Fruit fly (Drosophila melanogaster) whole organism, embryonic: ENCODE results near the gene CG33772.

ENCODE experiments used
- CG10654 ChIP-seq: fragments of 200-800 bp; sonication (Bioruptor generic); optimal IDR thresholded peaks from 2 replicates; lab custom pipeline; 2016; ENCODE audit warnings: missing biosample characterization, missing genetic modification characterization
- CG13894 ChIP-seq: fragments of 200-800 bp; sonication (Bioruptor generic); optimal IDR thresholded peaks from 3 replicates; lab custom pipeline; 2018; ENCODE audit warnings: missing biosample characterization, mild to moderate bottlenecking, missing genetic modification characterization, moderate library complexity
- CG14860 ChIP-seq: fragments of 200-800 bp; sonication (Bioruptor generic); IDR thresholded peaks from 3 replicates; pipeline ENCODE4 v1.3.6; 2022; ENCODE audit warnings: missing biosample characterization, missing genetic modification characterization; ENCODE audit not compliant: partially characterized antibody
- CG17612 ChIP-seq: fragments of 200-800 bp; sonication (Bioruptor generic); IDR thresholded peaks from 2 replicates; pipeline ENCODE4 v1.3.6; 2022; ENCODE audit warnings: missing biosample characterization, missing genetic modification characterization
- CG2120 ChIP-seq: fragments of 200-800 bp; sonication (Bioruptor generic); optimal IDR thresholded peaks from 3 replicates; lab custom pipeline; 2016; ENCODE audit warnings: missing biosample characterization, missing genetic modification characterization
- CG2199 ChIP-seq: fragments of 200-800 bp; sonication (Bioruptor generic); IDR thresholded peaks from 3 replicates; pipeline ENCODE4 v1.3.6; 2022; ENCODE audit warnings: missing biosample characterization, missing genetic modification characterization
- CG30020 ChIP-seq: fragments of 200-800 bp; optimal IDR thresholded peaks from 2 replicates; lab custom pipeline; 2019; ENCODE audit warnings: missing biosample characterization, mild to moderate bottlenecking, missing genetic modification characterization, moderate library complexity
- CG42726 ChIP-seq: fragments of 200-800 bp; sonication (Bioruptor generic); IDR thresholded peaks from 2 replicates; pipeline ENCODE4 v1.3.6; 2022; ENCODE audit warnings: missing biosample characterization, missing genetic modification characterization; ENCODE audit not compliant: partially characterized antibody
- CG4360 ChIP-seq: fragments of 200-800 bp; sonication (Bioruptor generic); IDR thresholded peaks from 2 replicates; pipeline ENCODE4 v1.3.6; 2022; ENCODE audit warnings: missing biosample characterization, missing genetic modification characterization
- CG5180 ChIP-seq: fragments of 200-800 bp; sonication (Bioruptor generic); optimal IDR thresholded peaks from 3 replicates; lab custom pipeline; 2017; ENCODE audit warnings: missing biosample characterization, missing genetic modification characterization, mild to moderate bottlenecking, moderate library complexity, missing genetic modification reagents
- CG6272 ChIP-seq: fragments of 200-800 bp; sonication (Bioruptor generic); IDR thresholded peaks from 2 replicates; pipeline ENCODE4 v1.3.6; 2022; ENCODE audit warnings: missing biosample characterization, missing genetic modification characterization
- CG6791 ChIP-seq: fragments of 200-800 bp; sonication (Bioruptor generic); IDR thresholded peaks from 3 replicates; pipeline ENCODE4 v1.3.6; 2022; ENCODE audit warnings: missing biosample characterization, missing genetic modification characterization; ENCODE audit not compliant: partially characterized antibody
- CG8290 ChIP-seq, 3 experiments: fragments of 200-800 bp; sonication (Bioruptor generic); optimal IDR thresholded peaks; 2 replicates each; lab custom pipeline; 2016 to 2019; ENCODE audit warnings: missing biosample characterization in 3 of 3, missing genetic modification characterization in 3 of 3, mild to moderate bottlenecking in 2 of 3, moderate library complexity in 1 of 3
- CTCF ChIP-seq: fragments of 200-800 bp; sonication (Bioruptor generic); optimal IDR thresholded peaks from 2 replicates; lab custom pipeline; 2017; ENCODE audit warnings: missing biosample characterization, mild to moderate bottlenecking, missing genetic modification characterization, moderate library complexity
- Deaf1 ChIP-seq: fragments of 200-800 bp; optimal IDR thresholded peaks from 3 replicates; lab custom pipeline; 2019; ENCODE audit warnings: missing biosample characterization, mild to moderate bottlenecking, missing genetic modification characterization, moderate library complexity
- Dip2 ChIP-seq: fragments of 200-800 bp; sonication (Bioruptor generic); IDR thresholded peaks from 2 replicates; pipeline ENCODE4 v1.3.6; 2022; ENCODE audit warnings: missing biosample characterization, missing genetic modification characterization
- HLH3B ChIP-seq: fragments of 200-800 bp; sonication (Bioruptor generic); IDR thresholded peaks from 2 replicates; pipeline ENCODE4 v1.3.6; 2022; ENCODE audit warnings: missing biosample characterization, missing genetic modification characterization
- Lhr ChIP-seq: fragments of 200-800 bp; sonication (Bioruptor generic); optimal IDR thresholded peaks from 3 replicates; lab custom pipeline; 2017; ENCODE audit warnings: mild to moderate bottlenecking, missing biosample characterization, missing genetic modification reagents, missing genetic modification characterization
- Nf-YB ChIP-seq: fragments of 200-800 bp; sonication (Bioruptor generic); optimal IDR thresholded peaks from 3 replicates; lab custom pipeline; 2019; ENCODE audit warnings: missing biosample characterization, mild to moderate bottlenecking, missing genetic modification characterization, moderate library complexity
- Nf-YC ChIP-seq: fragments of 200-800 bp; optimal IDR thresholded peaks from 3 replicates; lab custom pipeline; 2019; ENCODE audit warnings: missing biosample characterization, mild to moderate bottlenecking, missing genetic modification characterization, moderate library complexity
- Six4 ChIP-seq: fragments of 200-800 bp; sonication (Bioruptor generic); optimal IDR thresholded peaks from 2 replicates; lab custom pipeline; 2016; ENCODE audit warnings: missing biosample characterization, missing genetic modification characterization
- Sox100B ChIP-seq: fragments of 200-800 bp; sonication (Bioruptor generic); optimal IDR thresholded peaks from 3 replicates; lab custom pipeline; 2018; ENCODE audit warnings: missing biosample characterization, mild to moderate bottlenecking, missing genetic modification characterization
- Trl ChIP-seq, 3 experiments: fragments of >200 bp in 2 of 3; fragments of 200-800 bp in 1 of 3; sonication (Bioruptor generic) in 1 of 3; optimal IDR thresholded peaks; 2 replicates in 1 of 3; 3 replicates in 2 of 3; lab custom pipeline; 2016 to 2017; ENCODE audit warnings: missing biosample characterization in 1 of 3, missing genetic modification characterization in 1 of 3
- cad ChIP-seq: fragments of >200 bp; optimal IDR thresholded peaks from 2 replicates; lab custom pipeline; 2017; ENCODE audit warnings: missing biosample characterization, missing genetic modification characterization
- cg ChIP-seq: fragments of 200-800 bp; sonication (Bioruptor generic); optimal IDR thresholded peaks from 3 replicates; lab custom pipeline; 2019; ENCODE audit warnings: missing biosample characterization, mild to moderate bottlenecking, missing genetic modification characterization, moderate library complexity
- chn ChIP-seq: fragments of 200-800 bp; sonication (Bioruptor generic); optimal IDR thresholded peaks from 2 replicates; lab custom pipeline; 2016; ENCODE audit warnings: missing biosample characterization, missing genetic modification characterization
- croc ChIP-seq: fragments of 200-800 bp; sonication (Bioruptor generic); conservative IDR thresholded peaks from 3 replicates; pipeline ENCODE4 v1.3.6; 2022; ENCODE audit warnings: missing biosample characterization, missing genetic modification characterization
- ewg ChIP-seq: fragments of 200-800 bp; sonication (Bioruptor generic); optimal IDR thresholded peaks from 3 replicates; lab custom pipeline; 2017; ENCODE audit warnings: mild to moderate bottlenecking, missing biosample characterization, missing genetic modification reagents, missing genetic modification characterization
- kay ChIP-seq: fragments of 200-800 bp; sonication (Bioruptor generic); optimal IDR thresholded peaks from 2 replicates; lab custom pipeline; 2016; ENCODE audit warnings: missing biosample characterization, missing genetic modification characterization
- lbe ChIP-seq: fragments of 200-800 bp; sonication (Bioruptor generic); optimal IDR thresholded peaks from 2 replicates; lab custom pipeline; 2016; ENCODE audit warnings: missing biosample characterization, mild to moderate bottlenecking, missing genetic modification characterization
- mirr ChIP-seq: fragments of 200-800 bp; sonication (Bioruptor generic); optimal IDR thresholded peaks from 3 replicates; lab custom pipeline; 2018; ENCODE audit warnings: missing biosample characterization, mild to moderate bottlenecking, missing genetic modification characterization
- nerfin-1 ChIP-seq: fragments of 200-800 bp; sonication (Bioruptor generic); optimal IDR thresholded peaks from 3 replicates; lab custom pipeline; 2019; ENCODE audit warnings: missing biosample characterization, mild to moderate bottlenecking, missing genetic modification characterization, moderate library complexity
- pita ChIP-seq: fragments of 200-800 bp; sonication (Bioruptor generic); optimal IDR thresholded peaks from 2 replicates; lab custom pipeline; 2017; ENCODE audit warnings: missing biosample characterization, mild to moderate bottlenecking, missing genetic modification characterization
- scrt ChIP-seq: fragments of 200-800 bp; sonication (Bioruptor generic); optimal IDR thresholded peaks from 2 replicates; lab custom pipeline; 2018; ENCODE audit warnings: missing biosample characterization, mild to moderate bottlenecking, missing genetic modification characterization, moderate library complexity
- sens ChIP-seq: fragments of 200-800 bp; sonication (Bioruptor generic); peaks from one replicate; lab custom pipeline; 2016; ENCODE audit warnings: missing biosample characterization, missing genetic modification characterization
- slbo ChIP-seq: fragments of 200-800 bp; sonication (Bioruptor generic); IDR thresholded peaks from 2 replicates; pipeline ENCODE4 v1.3.6; 2022; ENCODE audit warnings: missing biosample characterization, missing genetic modification characterization
- stwl ChIP-seq: fragments of 200-800 bp; sonication (Bioruptor generic); optimal IDR thresholded peaks from 3 replicates; lab custom pipeline; 2018; ENCODE audit warnings: missing biosample characterization, mild to moderate bottlenecking, missing genetic modification characterization, moderate library complexity
- tin ChIP-seq: fragments of 200-800 bp; sonication (Bioruptor generic); optimal IDR thresholded peaks from 3 replicates; lab custom pipeline; 2016; ENCODE audit warnings: missing biosample characterization, missing genetic modification characterization
- tll ChIP-seq, 2 experiments: fragments of 200-800 bp in 1 of 2; fragments of >200 bp in 1 of 2; sonication (Bioruptor generic) in 1 of 2; optimal IDR thresholded peaks; 2 replicates each; lab custom pipeline; 2017 to 2019; ENCODE audit warnings: missing biosample characterization in 2 of 2, missing genetic modification characterization in 2 of 2, mild to moderate bottlenecking in 1 of 2, moderate library complexity in 1 of 2

CG33772 gene

dm6 chr3L:22645327-22645726 lies 7.0 kb downstream of the CG33772 start, which contains the start of gene CG33766:
Gene CG33766 (plus strand): TSS chr3L:22645627.
- TF ChIP-seq mirr (GFP tag; lab: Kevin White, UChicago) (no peak), cad (GFP tag; lab: Kevin White, UChicago) (no peak), CG13894 (no peak), Sox100B (GFP tag; lab: Kevin White, UChicago) (no peak), Six4 (GFP tag; lab: Kevin White, UChicago) (no peak), chn (GFP tag; lab: Kevin White, UChicago) (no peak), croc (GFP tag; lab: Robert Waterston, UW) (no peak), CG10654 (GFP tag; lab: Kevin White, UChicago) (no peak), CG30020 (tag; lab: Kevin White, UChicago) (no peak), Lhr (GFP tag; lab: Kevin White, UChicago) (no peak), slbo (GFP tag; lab: Robert Waterston, UW) (no peak), CG2120 (no peak), CG14860 (GFP tag; lab: Robert Waterston, UW) (no peak)

- TF ChIP-seq nerfin-1 (tag; lab: Kevin White, UChicago): peak; percentile 91
- peak; percentile 7 for TF ChIP-seq CG5180 (GFP tag; lab: Kevin White, UChicago)
- no peak for TF ChIP-seq HLH3B (GFP tag; lab: Robert Waterston, UW)
- TF ChIP-seq Trl (optimal IDR thresholded peaks at IDR 0.05; lab: Kevin White, UChicago): peak in 1 of 2 experiments; percentile 11
- TF ChIP-seq Trl (GFP tag; optimal IDR thresholded peaks at IDR 0.05; lab: Kevin White, UChicago): no peak
- TF ChIP-seq CG4360 (GFP tag; lab: Robert Waterston, UW): 0 out of 2 replicates have a peak, but pooled peaks have one; percentile 29
- peak; percentile 70 for TF ChIP-seq ewg (GFP tag; lab: Kevin White, UChicago)
- peak; percentile 95 for TF ChIP-seq Nf-YC (tag; lab: Kevin White, UChicago)
- TF ChIP-seq cg (GFP tag; lab: Kevin White, UChicago): peak; percentile 51
- TF ChIP-seq tll (GFP tag; optimal IDR thresholded peaks at IDR 0.05; lab: Kevin White, UChicago): peak in 1 of 2 experiments; percentile 41
- no peak for TF ChIP-seq CG17612 (GFP tag; lab: Robert Waterston, UW)
- TF ChIP-seq lbe (GFP tag; lab: Kevin White, UChicago): no peak
- peak; percentile 94 for TF ChIP-seq Nf-YB (GFP tag; lab: Kevin White, UChicago)
- no peak for TF ChIP-seq CG42726 (GFP tag; lab: Robert Waterston, UW)
- TF ChIP-seq scrt: peak; percentile 38
These were observed 9.9 kb downstream of the CG33772 start for dm6 chr3L:22642276-22642900.

- TF ChIP-seq CG5180 (GFP tag; lab: Kevin White, UChicago): peak; percentile 93
- no peak for TF ChIP-seq tin (GFP tag; lab: Kevin White, UChicago)
- peak; percentile 82 for TF ChIP-seq Deaf1 (tag; lab: Kevin White, UChicago)
These were observed 14.3 kb downstream of the CG33772 start, which contains the start of gene CG14459 for dm6 chr3L:22637866-22638534. Gene CG14459 (minus strand): TSS chr3L:22637916.

- TF ChIP-seq CTCF (peak; percentile 91), CG6272 (GFP tag; lab: Robert Waterston, UW) (no peak), pita (peak; percentile 19), kay (GFP tag; lab: Kevin White, UChicago) (no peak), sens (GFP tag; lab: Kevin White, UChicago) (peak; percentile 71), CG2199 (GFP tag; lab: Robert Waterston, UW) (0 out of 3 replicates have a peak, but pooled peaks have one; percentile 46), Dip2 (peak; percentile 88), CG8290 (GFP tag; optimal IDR thresholded peaks at IDR 0.05; lab: Kevin White, UChicago) (peak; percentile 64), CG8290 (tag; optimal IDR thresholded peaks at IDR 0.05; lab: Kevin White, UChicago) (no peak), CG6791 (peak; percentile 55; the same call in 2 of the 3 replicates), stwl (tag; lab: Kevin White, UChicago) (peak; percentile 84)
These were observed 18.2 kb downstream of the CG33772 start for dm6 chr3L:22634111-22634510.
